Fruit fly (Drosophila melanogaster): ENCODE results near the gene CG1504.
"Not testable (repeated sequence)": the region's sequence is repeated elsewhere in the genome, so short reads cannot be mapped to it uniquely, and the experiment has no call there.

The CG1504 gene

dm6 chrX:20330278-20330677, at the start of gene CG1504:
Gene CG1504, minus strand, starts transcription at chrX:20330372.
- TF ChIP-seq CG33017 (tag; optimal IDR thresholded peaks at IDR 0.05) = no peak
- TF ChIP-seq cnc (optimal IDR thresholded peaks at IDR 0.05) = no peak
- no peak for TF ChIP-seq Hr96 (GFP tag; optimal IDR thresholded peaks at IDR 0.05)
- no peak for TF ChIP-seq CG7101 (tag; optimal IDR thresholded peaks at IDR 0.05)
- no peak for TF ChIP-seq Clk (GFP tag; optimal IDR thresholded peaks at IDR 0.05)
- TF ChIP-seq CG1620 (GFP tag; optimal IDR thresholded peaks at IDR 0.05) = no peak
- no peak for TF ChIP-seq ovo (GFP tag; optimal IDR thresholded peaks at IDR 0.05)
- no peak for TF ChIP-seq tj (GFP tag; optimal IDR thresholded peaks at IDR 0.05)

- TF ChIP-seq kay (GFP tag; ENCODE audit: borderline replicate concordance) (no peak), CG14711 (tag; optimal IDR thresholded peaks at IDR 0.05) (no peak), Crg-1 (GFP tag; optimal IDR thresholded peaks at IDR 0.05) (no peak), cic (GFP tag; optimal IDR thresholded peaks at IDR 0.05) (no peak), Mnt (GFP tag; optimal IDR thresholded peaks at IDR 0.05) (no peak), Clk (GFP tag; optimal IDR thresholded peaks at IDR 0.05) (no peak), CG7101 (tag; optimal IDR thresholded peaks at IDR 0.05) (no peak), toe (GFP tag; optimal IDR thresholded peaks at IDR 0.05) (no peak)
These were observed 46.2 kb upstream of the CG1504 start, which contains the start of gene CG12679 for dm6 chrX:20376422-20376821. Gene CG12679, minus strand, starts transcription at chrX:20376522.

dm6 chrX:20342205-20342604, 12.0 kb upstream of the CG1504 start:
- no peak for TF ChIP-seq kay (GFP tag; ENCODE audit: borderline replicate concordance)
- no peak for TF ChIP-seq CG11617 (GFP tag; optimal IDR thresholded peaks at IDR 0.05)
- no peak for TF ChIP-seq CG12768 (GFP tag; optimal IDR thresholded peaks at IDR 0.05)
- TF ChIP-seq Hr96 (GFP tag; optimal IDR thresholded peaks at IDR 0.05) = no peak
- TF ChIP-seq CG7101 (tag; optimal IDR thresholded peaks at IDR 0.05) = no peak
- no peak for TF ChIP-seq cnc (optimal IDR thresholded peaks at IDR 0.05)
- TF ChIP-seq pad (GFP tag; optimal IDR thresholded peaks at IDR 0.05) = no peak
- no peak for TF ChIP-seq ovo (GFP tag; optimal IDR thresholded peaks at IDR 0.05)
- TF ChIP-seq Crg-1 (GFP tag; optimal IDR thresholded peaks at IDR 0.05) = no peak
- no peak for TF ChIP-seq CG14711 (tag; optimal IDR thresholded peaks at IDR 0.05)
- TF ChIP-seq toe (GFP tag; optimal IDR thresholded peaks at IDR 0.05) = no peak
- TF ChIP-seq bab1 (GFP tag; optimal IDR thresholded peaks at IDR 0.05) = no peak
- TF ChIP-seq Clk (GFP tag; optimal IDR thresholded peaks at IDR 0.05) = no peak
- no peak for TF ChIP-seq CG7045 (GFP tag; optimal IDR thresholded peaks at IDR 0.05)

dm6 chrX:20327144-20327543, 3.0 kb downstream of the CG1504 start, which contains the start of gene CG1631:
Gene CG1631, plus strand, starts transcription at chrX:20327444.
- TF ChIP-seq tj (GFP tag; optimal IDR thresholded peaks at IDR 0.05) (no peak), cnc (optimal IDR thresholded peaks at IDR 0.05) (no peak), CG1620 (GFP tag; optimal IDR thresholded peaks at IDR 0.05) (no peak), CG11617 (GFP tag; optimal IDR thresholded peaks at IDR 0.05) (no peak), CG7045 (GFP tag; optimal IDR thresholded peaks at IDR 0.05) (no peak), CG14711 (tag; optimal IDR thresholded peaks at IDR 0.05) (no peak), kay (GFP tag; ENCODE audit: borderline replicate concordance) (no peak), CG12768 (GFP tag; optimal IDR thresholded peaks at IDR 0.05) (no peak), ovo (GFP tag; optimal IDR thresholded peaks at IDR 0.05) (no peak), Hr96 (GFP tag; optimal IDR thresholded peaks at IDR 0.05) (no peak), CG5204 (GFP tag; optimal IDR thresholded peaks at IDR 0.05) (no peak), CG33017 (tag; optimal IDR thresholded peaks at IDR 0.05) (no peak)

- TF ChIP-seq CG5204 (GFP tag; optimal IDR thresholded peaks at IDR 0.05) = no peak
- TF ChIP-seq Crg-1 (GFP tag; optimal IDR thresholded peaks at IDR 0.05) = no peak
- no peak for TF ChIP-seq CG11617 (GFP tag; optimal IDR thresholded peaks at IDR 0.05)
- TF ChIP-seq CG7045 (GFP tag; optimal IDR thresholded peaks at IDR 0.05) = no peak
- TF ChIP-seq kay (GFP tag; ENCODE audit: borderline replicate concordance) = no peak
- TF ChIP-seq CG14711 (tag; optimal IDR thresholded peaks at IDR 0.05) = no peak
- no peak for TF ChIP-seq Mnt (GFP tag; optimal IDR thresholded peaks at IDR 0.05)
- no peak for TF ChIP-seq ovo (GFP tag; optimal IDR thresholded peaks at IDR 0.05)
- TF ChIP-seq cnc (optimal IDR thresholded peaks at IDR 0.05) = no peak
- no peak for TF ChIP-seq cic (GFP tag; optimal IDR thresholded peaks at IDR 0.05)
- no peak for TF ChIP-seq tj (GFP tag; optimal IDR thresholded peaks at IDR 0.05)
- no peak for TF ChIP-seq CG12768 (GFP tag; optimal IDR thresholded peaks at IDR 0.05)
- TF ChIP-seq CG1620 (GFP tag; optimal IDR thresholded peaks at IDR 0.05) = no peak
- no peak for TF ChIP-seq Hr96 (GFP tag; optimal IDR thresholded peaks at IDR 0.05)
- TF ChIP-seq pad (GFP tag; optimal IDR thresholded peaks at IDR 0.05) = no peak
- no peak for TF ChIP-seq toe (GFP tag; optimal IDR thresholded peaks at IDR 0.05)
- TF ChIP-seq Clk (GFP tag; optimal IDR thresholded peaks at IDR 0.05) = no peak
- TF ChIP-seq CG33017 (tag; optimal IDR thresholded peaks at IDR 0.05) = no peak
- no peak for TF ChIP-seq bab1 (GFP tag; optimal IDR thresholded peaks at IDR 0.05)
- TF ChIP-seq CG7101 (tag; optimal IDR thresholded peaks at IDR 0.05) = no peak
These were observed 60.5 kb downstream of the CG1504 start, which contains the start of gene Inx6 for dm6 chrX:20269669-20270068. Gene Inx6, minus strand, starts transcription at chrX:20269769.

dm6 chrX:20258939-20259338, 71.2 kb downstream of the CG1504 start, which contains the start of gene CG42577:
Gene CG42577, plus strand, starts transcription at chrX:20259239.
- not testable (repeated sequence) for TF ChIP-seq ovo (GFP tag; optimal IDR thresholded peaks at IDR 0.05); Mnt (GFP tag; optimal IDR thresholded peaks at IDR 0.05); CG7101 (tag; optimal IDR thresholded peaks at IDR 0.05)
